Fruit fly (Drosophila melanogaster): Measurements from ENCODE around the gene Pdp1.

The Pdp1 gene

DNA sequence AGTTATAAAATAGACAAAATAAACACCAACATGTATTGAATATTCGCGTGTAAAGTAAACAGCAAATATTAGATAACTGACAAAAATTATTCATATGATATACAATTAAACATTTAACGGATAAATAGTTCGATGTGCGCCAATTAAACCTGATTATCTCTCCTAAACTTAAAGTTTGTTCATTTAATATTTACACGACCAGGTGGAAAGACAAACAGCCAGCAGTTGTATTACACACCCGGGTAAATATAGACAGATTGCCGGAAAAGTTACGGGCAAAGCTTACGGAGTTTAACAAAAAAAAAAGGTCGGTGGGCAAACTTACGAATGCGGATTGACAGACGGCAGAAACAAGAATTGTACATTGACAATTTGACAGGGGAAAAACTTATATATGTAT lies 14.9 kb upstream of the Pdp1 start (continued):
- TF ChIP-seq CG12071 (GFP tag; optimal IDR thresholded peaks at IDR 0.05) (peak; percentile 93), H15 (GFP tag; IDR thresholded peaks at IDR 0.05) (no peak), pan (optimal IDR thresholded peaks at IDR 0.05) (no peak), pan (GFP tag; optimal IDR thresholded peaks at IDR 0.05 in 1 of 2, IDR thresholded peaks at IDR 0.05 in 1 of 2) (peak in 1 of 2 experiments; percentile 54), CG42726 (GFP tag; IDR thresholded peaks at IDR 0.05; ENCODE audit: partially characterized antibody) (no peak), Camta (GFP tag; optimal IDR thresholded peaks at IDR 0.05) (no peak), CG14860 (GFP tag; IDR thresholded peaks at IDR 0.05; ENCODE audit: partially characterized antibody) (no peak), CG8290 (GFP tag; optimal IDR thresholded peaks at IDR 0.05) (no peak), CG8290 (tag; optimal IDR thresholded peaks at IDR 0.05) (peak in 1 of 2 experiments; percentile 91), Vsx1 (GFP tag; optimal IDR thresholded peaks at IDR 0.05) (peak; percentile 73), Stat92E (GFP tag; optimal IDR thresholded peaks at IDR 0.05) (no peak), CG12942 (GFP tag; optimal IDR thresholded peaks at IDR 0.05) (no peak), NC2β (GFP tag; optimal IDR thresholded peaks at IDR 0.05) (no peak), Gsc (GFP tag; IDR thresholded peaks at IDR 0.05) (no peak), CG17385 (GFP tag; optimal IDR thresholded peaks at IDR 0.05) (peak; percentile 53), CG10321 (GFP tag; IDR thresholded peaks at IDR 0.05) (peak; percentile 57; the same call in 1 of the 2 replicates), Nf-YB (GFP tag; optimal IDR thresholded peaks at IDR 0.05) (peak; percentile 54), CG15073 (GFP tag; optimal IDR thresholded peaks at IDR 0.05) (no peak), tll (GFP tag; optimal IDR thresholded peaks at IDR 0.05) (no peak), CG15514 (GFP tag; optimal IDR thresholded peaks at IDR 0.05) (peak; percentile 88), Atf6 (GFP tag; IDR thresholded peaks at IDR 0.05) (peak; percentile 88), CG7928 (GFP tag; optimal IDR thresholded peaks at IDR 0.05) (peak; percentile 57), CG15011 (GFP tag; optimal IDR thresholded peaks at IDR 0.05) (peak; percentile 78), CG7271 (tag; optimal IDR thresholded peaks at IDR 0.05) (peak; percentile 38), wor (GFP tag; IDR thresholded peaks at IDR 0.05) (no peak), chif (GFP tag; optimal IDR thresholded peaks at IDR 0.05) (peak in 1 of 2 experiments; percentile 1), CG30431 (GFP tag; optimal IDR thresholded peaks at IDR 0.05) (no peak), CG17802 (tag; optimal IDR thresholded peaks at IDR 0.05) (no peak), al (GFP tag; IDR thresholded peaks at IDR 0.05) (no peak), gsb (GFP tag; IDR thresholded peaks at IDR 0.05) (peak; percentile 62), CG18011 (GFP tag; optimal IDR thresholded peaks at IDR 0.05) (peak; percentile 59), CG15696 (tag; optimal IDR thresholded peaks at IDR 0.05) (no peak), CrebB (tag; optimal IDR thresholded peaks at IDR 0.05) (peak; percentile 77), pfk (GFP tag; optimal IDR thresholded peaks at IDR 0.05) (no peak), Hey (tag; optimal IDR thresholded peaks at IDR 0.05) (peak; percentile 33), zfh1 (GFP tag; IDR thresholded peaks at IDR 0.05) (no peak), trem (tag; optimal IDR thresholded peaks at IDR 0.05) (no peak), CG2889 (GFP tag; IDR thresholded peaks at IDR 0.05) (no peak), Jarid2 (GFP tag; optimal IDR thresholded peaks at IDR 0.05) (peak; percentile 16), sd (tag; optimal IDR thresholded peaks at IDR 0.05) (peak; percentile 75), CG9817 (tag; optimal IDR thresholded peaks at IDR 0.05) (peak; percentile 53), CG1832 (GFP tag; optimal IDR thresholded peaks at IDR 0.05) (no peak), CG17612 (GFP tag; IDR thresholded peaks at IDR 0.05) (0 out of 2 replicates have a peak, but pooled peaks have one; percentile 20), CG8924 (tag; optimal IDR thresholded peaks at IDR 0.05) (peak; percentile 56), tup (GFP tag; optimal IDR thresholded peaks at IDR 0.05) (peak; percentile 25), CG2712 (tag; optimal IDR thresholded peaks at IDR 0.05) (no peak), Doc2 (GFP tag; IDR thresholded peaks at IDR 0.05) (no peak), CG17359 (tag; optimal IDR thresholded peaks at IDR 0.05) (peak; percentile 77), vvl (GFP tag; IDR thresholded peaks at IDR 0.05) (no peak), Pdp1 (GFP tag; optimal IDR thresholded peaks at IDR 0.05) (peak in 1 of 2 experiments; percentile 55)
